Worm (Caenorhabditis elegans) whole organism, young adult: Measurements from ENCODE around the gene ZK105.11.

ENCODE experiments used
- B0261.1 ChIP-seq: sonication (generic microtip); optimal IDR thresholded peaks from 2 replicates; lab custom pipeline; 2016; ENCODE audit warnings: mild to moderate bottlenecking, missing genetic modification characterization, moderate library complexity, missing compliant biosample characterization
- B0336.3 ChIP-seq: fragments of 200-800 bp; sonication (Bioruptor generic); IDR thresholded peaks from 2 replicates; pipeline ENCODE4 v1.3.6; 2022; ENCODE audit warnings: missing genetic modification characterization, missing compliant biosample characterization
- C17E4.6 ChIP-seq: fragments of 200-800 bp; sonication (Bioruptor generic); IDR thresholded peaks from 2 replicates; pipeline ENCODE4 v1.3.6; 2022; ENCODE audit warnings: missing genetic modification reagents, missing genetic modification characterization, missing compliant biosample characterization
- D2030.7 ChIP-seq: fragments of 200-800 bp; sonication (Bioruptor generic); IDR thresholded peaks from 2 replicates; pipeline ENCODE4 v1.3.6; 2022; ENCODE audit warnings: missing genetic modification reagents, missing genetic modification characterization, missing compliant biosample characterization
- F22D6.2 ChIP-seq: sonication (generic microtip); optimal IDR thresholded peaks from 2 replicates; lab custom pipeline; 2016; ENCODE audit warnings: mild to moderate bottlenecking, missing genetic modification characterization, missing compliant biosample characterization
- F23B12.7 ChIP-seq: sonication (generic microtip); optimal IDR thresholded peaks from 2 replicates; lab custom pipeline; 2017; ENCODE audit warnings: missing genetic modification characterization, mild to moderate bottlenecking, missing compliant biosample characterization, antibody characterized with exemption, moderate library complexity; ENCODE audit not compliant: insufficient read depth
- F33H1.4 ChIP-seq: fragments of 200-800 bp; sonication (Bioruptor generic); IDR thresholded peaks from 2 replicates; pipeline ENCODE4 v1.3.6; 2022; ENCODE audit warnings: missing genetic modification reagents, missing genetic modification characterization, missing compliant biosample characterization
- F55B11.4 ChIP-seq: sonication (generic microtip); optimal IDR thresholded peaks from 2 replicates; lab custom pipeline; 2016; ENCODE audit warnings: missing compliant biosample characterization, missing genetic modification characterization, borderline replicate concordance; ENCODE audit not compliant: insufficient read depth
- F57C9.4 ChIP-seq: sonication (generic microtip); optimal IDR thresholded peaks from 2 replicates; lab custom pipeline; 2017; ENCODE audit warnings: mild to moderate bottlenecking, missing genetic modification characterization, missing compliant biosample characterization
- K11D2.4 ChIP-seq: fragments of 200-800 bp; sonication (Bioruptor generic); IDR thresholded peaks from 2 replicates; pipeline ENCODE4 v1.3.6; 2022; ENCODE audit warnings: missing genetic modification reagents, missing genetic modification characterization, missing compliant biosample characterization
- K12H6.12 ChIP-seq: fragments of 200-800 bp; sonication (Bioruptor generic); optimal IDR thresholded peaks from 2 replicates; lab custom pipeline; 2018; ENCODE audit warnings: mild to moderate bottlenecking, missing genetic modification characterization, missing compliant biosample characterization
- T26A5.8 ChIP-seq: sonication (generic microtip); optimal IDR thresholded peaks from 2 replicates; lab custom pipeline; 2016; ENCODE audit warnings: missing genetic modification characterization, missing compliant biosample characterization
- Y79H2A.3 ChIP-seq: fragments of 200-800 bp; sonication (Bioruptor generic); conservative IDR thresholded peaks from 2 replicates; pipeline ENCODE4 v1.3.6; 2022; ENCODE audit warnings: missing genetic modification reagents, missing genetic modification characterization, missing compliant biosample characterization
- ama-1 ChIP-seq, 3 experiments: fragments of 150-350 bp in 1 of 3; sonication (generic microtip) in 2 of 3; optimal IDR thresholded peaks; 2 replicates each; lab custom pipeline; 2014 to 2018; ENCODE audit warnings: missing biosample characterization in 2 of 3, missing genetic modification characterization in 2 of 3, missing genetic modification reagents in 2 of 3
- cebp-1 ChIP-seq, 2 experiments: fragments of 200-800 bp in 1 of 2; sonication (Bioruptor generic) in 1 of 2; sonication (generic microtip) in 1 of 2; IDR thresholded peaks in 1 of 2; optimal IDR thresholded peaks in 1 of 2; 2 replicates each; pipeline versions ENCODE4 v1.3.6 to Lab custom; 2017 to 2022; ENCODE audit warnings: missing compliant biosample characterization in 2 of 2, missing genetic modification characterization in 2 of 2, mild to moderate bottlenecking in 1 of 2, missing genetic modification reagents in 1 of 2, moderate library complexity in 1 of 2
- ceh-27 ChIP-seq: fragments of 200-800 bp; sonication (Bioruptor generic); optimal IDR thresholded peaks from 2 replicates; lab custom pipeline; 2018; ENCODE audit warnings: mild to moderate bottlenecking, missing genetic modification characterization, moderate library complexity, missing compliant biosample characterization
- chd-7 ChIP-seq: sonication (generic microtip); optimal IDR thresholded peaks from 2 replicates; lab custom pipeline; 2016; ENCODE audit warnings: mild to moderate bottlenecking, missing genetic modification characterization, moderate library complexity, missing compliant biosample characterization
- dox-1 ChIP-seq: fragments of 200-800 bp; sonication (Bioruptor generic); IDR thresholded peaks from 2 replicates; pipeline ENCODE4 v1.3.6; 2022; ENCODE audit warnings: missing genetic modification reagents, missing genetic modification characterization, missing compliant biosample characterization
- egl-18 ChIP-seq: fragments of 200-800 bp; sonication (Bioruptor generic); IDR thresholded peaks from 2 replicates; pipeline ENCODE4 v1.3.6; 2022; ENCODE audit warnings: missing genetic modification reagents, missing genetic modification characterization, missing compliant biosample characterization
- him-1 ChIP-seq: sonication (generic microtip); optimal IDR thresholded peaks from 2 replicates; lab custom pipeline; 2016; ENCODE audit warnings: missing genotype, missing genetic modification reagents, missing genetic modification characterization, missing compliant biosample characterization
- hlh-26 ChIP-seq: fragments of 200-800 bp; sonication (Bioruptor generic); conservative IDR thresholded peaks from 2 replicates; pipeline ENCODE4 v1.3.6; 2022; ENCODE audit warnings: missing genetic modification reagents, missing genetic modification characterization, missing compliant biosample characterization
- hmg-1.2 ChIP-seq: fragments of 200-800 bp; sonication (Bioruptor generic); IDR thresholded peaks from 2 replicates; pipeline ENCODE4 v1.3.6; 2022; ENCODE audit warnings: missing genetic modification reagents, missing genetic modification characterization, missing compliant biosample characterization
- hsf-1 ChIP-seq: fragments of 200-800 bp; sonication (Bioruptor generic); IDR thresholded peaks from 2 replicates; pipeline ENCODE4 v1.3.6; 2022; ENCODE audit warnings: missing genetic modification reagents, missing genetic modification characterization, missing compliant biosample characterization
- lin-26 ChIP-seq: fragments of 200-800 bp; sonication (Bioruptor generic); IDR thresholded peaks from 2 replicates; pipeline ENCODE4 v1.3.6; 2022; ENCODE audit warnings: missing genetic modification reagents, missing genetic modification characterization, missing compliant biosample characterization
- lin-35 ChIP-seq, 3 experiments: fragments of 150-350 bp in 2 of 3; sonication (generic microtip) in 1 of 3; optimal IDR thresholded peaks; 2 replicates each; lab custom pipeline; 2014 to 2018; ENCODE audit warnings: missing biosample characterization in 3 of 3, missing genetic modification characterization in 3 of 3, missing genetic modification reagents in 3 of 3
- lin-54 ChIP-seq: fragments of 200-800 bp; sonication (Bioruptor generic); optimal IDR thresholded peaks from 2 replicates; lab custom pipeline; 2018; ENCODE audit warnings: mild to moderate bottlenecking, missing genetic modification characterization, missing compliant biosample characterization
- lsl-1 ChIP-seq: fragments of 200-800 bp; sonication (Bioruptor generic); optimal IDR thresholded peaks from 2 replicates; lab custom pipeline; 2018; ENCODE audit warnings: mild to moderate bottlenecking, missing genetic modification characterization, moderate library complexity, missing compliant biosample characterization
- madf-10 ChIP-seq: sonication (generic microtip); optimal IDR thresholded peaks from 2 replicates; lab custom pipeline; 2016; ENCODE audit warnings: mild to moderate bottlenecking, missing genetic modification characterization, missing compliant biosample characterization
- madf-6 ChIP-seq: fragments of 200-800 bp; sonication (Bioruptor generic); IDR thresholded peaks from 2 replicates; pipeline ENCODE4 v1.3.6; 2022; ENCODE audit warnings: missing genetic modification reagents, missing genetic modification characterization, missing compliant biosample characterization
- nfyb-1 ChIP-seq: fragments of 200-800 bp; sonication (Bioruptor generic); IDR thresholded peaks from 2 replicates; pipeline ENCODE4 v1.3.6; 2022; ENCODE audit warnings: missing genetic modification reagents, missing genetic modification characterization, missing compliant biosample characterization
- nhr-27 ChIP-seq: fragments of 200-800 bp; sonication (Bioruptor generic); optimal IDR thresholded peaks from 2 replicates; lab custom pipeline; 2018; ENCODE audit warnings: mild to moderate bottlenecking, missing genetic modification characterization, moderate library complexity, missing compliant biosample characterization
- nhr-90 ChIP-seq: sonication (generic microtip); optimal IDR thresholded peaks from 2 replicates; lab custom pipeline; 2016; ENCODE audit warnings: missing genotype, mild to moderate bottlenecking, missing genetic modification characterization, missing compliant biosample characterization
- pha-4 ChIP-seq: fragments of 150-350 bp; sonication (generic microtip); optimal IDR thresholded peaks from 2 replicates; lab custom pipeline; 2014; ENCODE audit warnings: missing biosample characterization, missing genetic modification reagents, missing genetic modification characterization
- rcor-1 ChIP-seq: fragments of 200-800 bp; sonication (Bioruptor generic); IDR thresholded peaks from 2 replicates; pipeline ENCODE4 v1.3.6; 2022; ENCODE audit warnings: missing genetic modification reagents, missing genetic modification characterization, missing compliant biosample characterization
- rec-8 ChIP-seq, 2 experiments: sonication (generic microtip); optimal IDR thresholded peaks; 2 replicates each; lab custom pipeline; 2016; ENCODE audit warnings: mild to moderate bottlenecking in 2 of 2, missing genetic modification characterization in 2 of 2, missing genetic modification reagents in 2 of 2, missing genotype in 2 of 2, missing biosample characterization in 1 of 2, missing compliant biosample characterization in 1 of 2, moderate library complexity in 1 of 2
- rpc-1 ChIP-seq, 2 experiments: fragments of 150-350 bp in 1 of 2; sonication (generic microtip) in 1 of 2; optimal IDR thresholded peaks; 2 replicates each; lab custom pipeline; 2014 to 2018; ENCODE audit warnings: missing biosample characterization in 1 of 2, missing genetic modification characterization in 1 of 2, missing genetic modification reagents in 1 of 2, missing genotype in 1 of 2
- snpc-3.4 ChIP-seq: sonication (generic microtip); optimal IDR thresholded peaks from 2 replicates; lab custom pipeline; 2017; ENCODE audit warnings: missing genetic modification characterization, mild to moderate bottlenecking, missing compliant biosample characterization, antibody characterized with exemption, moderate library complexity, missing genotype, missing genetic modification reagents
- snpc-4 ChIP-seq, 5 experiments: fragments of 150-350 bp in 1 of 5; sonication (generic microtip) in 4 of 5; optimal IDR thresholded peaks; 2 replicates each; lab custom pipeline; 2014 to 2018; ENCODE audit warnings: missing genetic modification characterization in 5 of 5, missing biosample characterization in 3 of 5, antibody characterized with exemption in 2 of 5, mild to moderate bottlenecking in 2 of 5, missing compliant biosample characterization in 2 of 5, missing genotype in 2 of 5, moderate library complexity in 2 of 5, missing genetic modification reagents in 1 of 5
- somi-1 ChIP-seq: fragments of 200-800 bp; sonication (Bioruptor generic); optimal IDR thresholded peaks from 2 replicates; lab custom pipeline; 2018; ENCODE audit warnings: mild to moderate bottlenecking, missing genetic modification characterization, missing compliant biosample characterization
- tbp1 ChIP-seq: fragments of 200-800 bp; sonication (Bioruptor generic); optimal IDR thresholded peaks from 2 replicates; lab custom pipeline; 2018; ENCODE audit warnings: mild to moderate bottlenecking, missing genetic modification characterization, missing compliant biosample characterization
- zfh-2 ChIP-seq: fragments of 200-800 bp; sonication (Bioruptor generic); conservative IDR thresholded peaks from 2 replicates; pipeline ENCODE4 v1.3.6; 2022; ENCODE audit warnings: missing genetic modification reagents, missing genetic modification characterization, missing compliant biosample characterization
- ztf-28 ChIP-seq: fragments of 200-800 bp; sonication (Bioruptor generic); IDR thresholded peaks from 2 replicates; pipeline ENCODE4 v1.3.6; 2022; ENCODE audit warnings: missing genetic modification reagents, missing genetic modification characterization, missing compliant biosample characterization

ZK105.11 gene

ce11 chrV:7730488-7730887 lies 22.1 kb upstream of the ZK105.11 start:
- peak; percentile 5 for TF ChIP-seq F23B12.7 (tag; lab: Kevin White, UChicago)
- peak; percentile 23 for TF ChIP-seq somi-1 (GFP tag; lab: Kevin White, UChicago)
- peak; percentile 35 for TF ChIP-seq nhr-90 (tag; lab: Kevin White, UChicago)
- TF ChIP-seq lsl-1 (GFP tag; lab: Kevin White, UChicago) = peak; percentile 12
- 0 out of 2 replicates have a peak, but pooled peaks have one; percentile 18 for TF ChIP-seq B0336.3 (GFP tag; lab: Robert Waterston, UW)
- peak; percentile 49 for TF ChIP-seq K12H6.12 (tag; lab: Kevin White, UChicago)
- TF ChIP-seq lin-35 (GFP tag; optimal IDR thresholded peaks at IDR 0.05; lab: Kevin White, UChicago) = no peak
- 0 out of 2 replicates have a peak, but pooled peaks have one; percentile 30 for TF ChIP-seq rcor-1 (GFP tag; lab: Robert Waterston, UW)
- peak; percentile 44; the same call in 1 of the 2 replicates for TF ChIP-seq madf-6 (GFP tag; lab: Robert Waterston, UW)
- no peak for TF ChIP-seq F57C9.4 (tag; lab: Kevin White, UChicago)
- no peak for TF ChIP-seq Y79H2A.3 (GFP tag; lab: Robert Waterston, UW)
- TF ChIP-seq snpc-3.4 (tag; lab: Kevin White, UChicago) = peak; percentile 30
- TF ChIP-seq lin-54 (GFP tag; lab: Kevin White, UChicago) = peak; percentile 29
- 0 out of 2 replicates have a peak, but pooled peaks have one; percentile 24 for TF ChIP-seq ztf-28 (GFP tag; lab: Robert Waterston, UW)
- TF ChIP-seq pha-4 (tag; lab: Kevin White, UChicago) = no peak
- TF ChIP-seq D2030.7 (GFP tag; lab: Robert Waterston, UW) = peak; percentile 46; the same call in 1 of the 2 replicates
- TF ChIP-seq rpc-1 (optimal IDR thresholded peaks at IDR 0.05; lab: Kevin White, UChicago) = peak; percentile 54
- peak; percentile 74 for TF ChIP-seq rpc-1 (tag; optimal IDR thresholded peaks at IDR 0.05; lab: Kevin White, UChicago)
- peak; percentile 53; the same call in 1 of the 2 replicates for TF ChIP-seq nfyb-1
- TF ChIP-seq ama-1 (optimal IDR thresholded peaks at IDR 0.05; lab: Kevin White, UChicago) = no peak
- peak in 1 of 2 experiments; percentile 50 for TF ChIP-seq ama-1 (GFP tag; optimal IDR thresholded peaks at IDR 0.05; lab: Kevin White, UChicago)
- no peak for TF ChIP-seq nhr-27 (tag; lab: Kevin White, UChicago)
- peak; percentile 76 for TF ChIP-seq B0261.1
- TF ChIP-seq cebp-1 (GFP tag; IDR thresholded peaks at IDR 0.05; lab: Robert Waterston, UW) = no peak
- peak; percentile 47 for TF ChIP-seq cebp-1 (tag; optimal IDR thresholded peaks at IDR 0.05; lab: Kevin White, UChicago)
- no peak for TF ChIP-seq egl-18 (GFP tag; lab: Robert Waterston, UW)
- peak; percentile 57; the same call in 1 of the 2 replicates for TF ChIP-seq hsf-1
- TF ChIP-seq chd-7 (tag; lab: Kevin White, UChicago) = peak; percentile 32
- no peak for TF ChIP-seq zfh-2 (GFP tag; lab: Robert Waterston, UW)
- no peak for TF ChIP-seq rec-8 (tag; optimal IDR thresholded peaks at IDR 0.05; lab: Kevin White, UChicago)
- TF ChIP-seq tbp1 = peak; percentile 86
- TF ChIP-seq C17E4.6 (GFP tag; lab: Robert Waterston, UW) = no peak
- TF ChIP-seq T26A5.8 (tag; lab: Kevin White, UChicago) = no peak
- TF ChIP-seq dox-1 = peak; percentile 45; the same call in 1 of the 2 replicates
- peak; percentile 28 for TF ChIP-seq him-1 (tag; lab: Kevin White, UChicago)
- TF ChIP-seq hmg-1.2 (GFP tag; lab: Robert Waterston, UW) = peak; percentile 42; the same call in 1 of the 2 replicates
- peak; percentile 22 for TF ChIP-seq ceh-27 (GFP tag; lab: Kevin White, UChicago)
- TF ChIP-seq hlh-26 (GFP tag; lab: Robert Waterston, UW) = no peak
- TF ChIP-seq F33H1.4 (GFP tag; lab: Robert Waterston, UW) = peak; percentile 8; the same call in 1 of the 2 replicates
- no peak for TF ChIP-seq F55B11.4 (tag; lab: Kevin White, UChicago)
- TF ChIP-seq snpc-4 (GFP tag; optimal IDR thresholded peaks at IDR 0.05; lab: Kevin White, UChicago) = peak; percentile 27
- TF ChIP-seq snpc-4 (tag; optimal IDR thresholded peaks at IDR 0.05; lab: Kevin White, UChicago) = peak in 1 of 4 experiments; percentile 52
- peak; percentile 0 for TF ChIP-seq madf-10 (tag; lab: Kevin White, UChicago)
- TF ChIP-seq lin-26 (GFP tag; lab: Robert Waterston, UW) = peak; percentile 52; the same call in 1 of the 2 replicates
- TF ChIP-seq F22D6.2 (tag; lab: Kevin White, UChicago) = no peak
- no peak for TF ChIP-seq K11D2.4 (GFP tag; lab: Robert Waterston, UW)
